Fruit fly (Drosophila melanogaster) whole organism, prepupa: Measurements from ENCODE around the gene IntS4.

Experiments used
- CG10631 ChIP-seq: fragments of 200-800 bp; sonication (Bioruptor generic); optimal IDR thresholded peaks from 2 replicates; lab custom pipeline; 2016; ENCODE audit warnings: missing biosample characterization, missing genetic modification characterization
- CG11294 ChIP-seq: fragments of 200-800 bp; sonication (Bioruptor generic); IDR thresholded peaks from 2 replicates; pipeline ENCODE4 v1.3.6; 2022; ENCODE audit warnings: missing biosample characterization, missing genetic modification characterization
- CG11762 ChIP-seq: fragments of 200-800 bp; sonication (Bioruptor generic); optimal IDR thresholded peaks from 3 replicates; lab custom pipeline; 2016; ENCODE audit warnings: missing biosample characterization, missing genetic modification characterization; ENCODE audit not compliant: insufficient read depth
- CG11902 ChIP-seq: fragments of 200-800 bp; sonication (Bioruptor generic); optimal IDR thresholded peaks from 3 replicates; lab custom pipeline; 2016; ENCODE audit warnings: missing biosample characterization, missing genetic modification characterization
- CG15336 ChIP-seq: fragments of 200-800 bp; sonication (Bioruptor generic); IDR thresholded peaks from 2 replicates; pipeline ENCODE4 v1.3.6; 2022; ENCODE audit warnings: missing biosample characterization, missing genetic modification characterization
- CG1621 ChIP-seq: fragments of 200-800 bp; sonication (Bioruptor generic); optimal IDR thresholded peaks from 3 replicates; lab custom pipeline; 2018; ENCODE audit warnings: missing biosample characterization, mild to moderate bottlenecking, missing genetic modification characterization
- CG31627 ChIP-seq: fragments of 200-800 bp; sonication (Bioruptor generic); optimal IDR thresholded peaks from 3 replicates; lab custom pipeline; 2016; ENCODE audit warnings: missing biosample characterization, missing genetic modification characterization
- CG32006 ChIP-seq: fragments of 200-800 bp; sonication (Bioruptor generic); optimal IDR thresholded peaks from 3 replicates; lab custom pipeline; 2017; ENCODE audit warnings: missing biosample characterization, mild to moderate bottlenecking, missing genetic modification characterization
- CG3919 ChIP-seq: fragments of 200-800 bp; sonication (Bioruptor generic); optimal IDR thresholded peaks from 3 replicates; lab custom pipeline; 2016; ENCODE audit warnings: missing biosample characterization, missing genetic modification characterization
- CG4318 ChIP-seq: fragments of 200-800 bp; sonication (Bioruptor generic); optimal IDR thresholded peaks from 3 replicates; lab custom pipeline; 2017; ENCODE audit warnings: missing biosample characterization, mild to moderate bottlenecking, missing genetic modification characterization
- CG6163 ChIP-seq: fragments of 200-800 bp; sonication (Bioruptor generic); IDR thresholded peaks from 3 replicates; pipeline ENCODE4 v1.3.6; 2022; ENCODE audit warnings: missing biosample characterization, missing genetic modification characterization
- CG6276 ChIP-seq: fragments of 200-800 bp; sonication (Bioruptor generic); optimal IDR thresholded peaks from 2 replicates; lab custom pipeline; 2017; ENCODE audit warnings: missing biosample characterization, mild to moderate bottlenecking, missing genetic modification characterization
- CG6792 ChIP-seq: fragments of 200-800 bp; sonication (Bioruptor generic); optimal IDR thresholded peaks from 3 replicates; lab custom pipeline; 2016; ENCODE audit warnings: missing biosample characterization, missing genetic modification characterization
- CG6808 ChIP-seq: fragments of 200-800 bp; sonication (Bioruptor generic); optimal IDR thresholded peaks from 3 replicates; lab custom pipeline; 2017; ENCODE audit warnings: missing biosample characterization, missing genetic modification characterization, mild to moderate bottlenecking, moderate library complexity, missing genetic modification reagents
- CG7368 ChIP-seq: fragments of 200-800 bp; sonication (Bioruptor generic); optimal IDR thresholded peaks from 3 replicates; lab custom pipeline; 2016; ENCODE audit warnings: missing biosample characterization, missing genetic modification characterization
- CG8119 ChIP-seq: fragments of 200-800 bp; sonication (Bioruptor generic); IDR thresholded peaks from 3 replicates; pipeline ENCODE4 v1.3.6; 2022; ENCODE audit warnings: missing biosample characterization, missing genetic modification characterization
- CG8319 ChIP-seq: fragments of 200-800 bp; sonication (Bioruptor generic); optimal IDR thresholded peaks from 3 replicates; lab custom pipeline; 2016; ENCODE audit warnings: missing biosample characterization, missing genetic modification characterization
- CG9139 ChIP-seq: fragments of 200-800 bp; sonication (Bioruptor generic); optimal IDR thresholded peaks from 3 replicates; lab custom pipeline; 2017; ENCODE audit warnings: missing biosample characterization, mild to moderate bottlenecking, missing genetic modification characterization
- Eip75B ChIP-seq: fragments of 200-800 bp; sonication (Bioruptor generic); optimal IDR thresholded peaks from 3 replicates; lab custom pipeline; 2016; ENCODE audit warnings: missing biosample characterization, missing genetic modification characterization
- Eip78C ChIP-seq: fragments of 200-800 bp; sonication (Bioruptor generic); peaks from one replicate; lab custom pipeline; 2016; ENCODE audit warnings: missing biosample characterization, missing genetic modification characterization
- Eip93F ChIP-seq: fragments of 200-800 bp; sonication (Bioruptor generic); optimal IDR thresholded peaks from 2 replicates; lab custom pipeline; 2016; ENCODE audit warnings: missing biosample characterization, mild to moderate bottlenecking, missing genetic modification characterization
- Ets21C ChIP-seq: fragments of 200-800 bp; sonication (Bioruptor generic); optimal IDR thresholded peaks from 3 replicates; lab custom pipeline; 2016; ENCODE audit warnings: missing biosample characterization, missing genetic modification characterization
- Ets96B ChIP-seq: fragments of 200-800 bp; optimal IDR thresholded peaks from 2 replicates; lab custom pipeline; 2019; ENCODE audit warnings: missing biosample characterization, mild to moderate bottlenecking, missing genetic modification characterization, moderate library complexity
- Gug ChIP-seq: fragments of 200-800 bp; sonication (Bioruptor generic); IDR thresholded peaks from 2 replicates; pipeline ENCODE4 v1.3.6; 2022; ENCODE audit warnings: missing biosample characterization, missing genetic modification characterization
- Hr39 ChIP-seq: fragments of 200-800 bp; sonication (Bioruptor generic); optimal IDR thresholded peaks from 2 replicates; lab custom pipeline; 2016; ENCODE audit warnings: missing biosample characterization, missing genetic modification characterization
- Hr4 ChIP-seq: fragments of 200-800 bp; sonication (Bioruptor generic); optimal IDR thresholded peaks from 3 replicates; lab custom pipeline; 2016; ENCODE audit warnings: missing biosample characterization, missing genetic modification characterization
- Lpt ChIP-seq: fragments of 200-800 bp; sonication (Bioruptor generic); optimal IDR thresholded peaks from 3 replicates; lab custom pipeline; 2016; ENCODE audit warnings: missing biosample characterization, missing genetic modification characterization
- Met ChIP-seq: fragments of 200-800 bp; sonication (Bioruptor generic); optimal IDR thresholded peaks from 3 replicates; lab custom pipeline; 2016; ENCODE audit warnings: missing biosample characterization, missing genetic modification characterization
- OdsH ChIP-seq: fragments of 200-800 bp; sonication (Bioruptor generic); optimal IDR thresholded peaks from 3 replicates; lab custom pipeline; 2016; ENCODE audit warnings: missing biosample characterization, missing genetic modification characterization
- Sox102F ChIP-seq: fragments of 200-800 bp; sonication (Bioruptor generic); optimal IDR thresholded peaks from 2 replicates; lab custom pipeline; 2016; ENCODE audit warnings: missing biosample characterization, mild to moderate bottlenecking, missing genetic modification characterization
- Sox14 ChIP-seq: fragments of 200-800 bp; sonication (Bioruptor generic); optimal IDR thresholded peaks from 3 replicates; lab custom pipeline; 2016; ENCODE audit warnings: missing biosample characterization, missing genetic modification characterization
- acj6 ChIP-seq: fragments of 200-800 bp; sonication (Bioruptor generic); optimal IDR thresholded peaks from 3 replicates; lab custom pipeline; 2016; ENCODE audit warnings: missing biosample characterization, missing genetic modification characterization
- cyc ChIP-seq: fragments of 200-800 bp; sonication (Bioruptor generic); optimal IDR thresholded peaks from 3 replicates; lab custom pipeline; 2016; ENCODE audit warnings: missing biosample characterization, missing genetic modification characterization
- dac ChIP-seq: fragments of 200-800 bp; sonication (Bioruptor generic); optimal IDR thresholded peaks from 2 replicates; lab custom pipeline; 2017; ENCODE audit warnings: missing biosample characterization, mild to moderate bottlenecking, missing genetic modification characterization
- eg ChIP-seq: fragments of 200-800 bp; sonication (Bioruptor generic); IDR thresholded peaks from 3 replicates; pipeline ENCODE4 v1.3.6; 2022; ENCODE audit warnings: missing biosample characterization, missing genetic modification characterization
- esn ChIP-seq: fragments of 200-800 bp; sonication (Bioruptor generic); optimal IDR thresholded peaks from 2 replicates; lab custom pipeline; 2016; ENCODE audit warnings: missing biosample characterization, mild to moderate bottlenecking, missing genetic modification characterization, moderate library complexity
- fd85E ChIP-seq: fragments of 200-800 bp; sonication (Bioruptor generic); optimal IDR thresholded peaks from 3 replicates; lab custom pipeline; 2016; ENCODE audit warnings: missing biosample characterization, missing genetic modification characterization
- lz ChIP-seq: fragments of 200-800 bp; sonication (Bioruptor generic); optimal IDR thresholded peaks from 3 replicates; lab custom pipeline; 2016; ENCODE audit warnings: missing biosample characterization, missing genetic modification characterization
- net ChIP-seq: fragments of 200-800 bp; sonication (Bioruptor generic); optimal IDR thresholded peaks from 3 replicates; lab custom pipeline; 2016; ENCODE audit warnings: missing biosample characterization, missing genetic modification characterization
- salr ChIP-seq, 2 experiments: fragments of 200-800 bp; sonication (Bioruptor generic); optimal IDR thresholded peaks; 3 replicates each; lab custom pipeline; 2016 to 2018; ENCODE audit warnings: missing biosample characterization in 2 of 2, missing genetic modification characterization in 2 of 2, mild to moderate bottlenecking in 1 of 2
- spab ChIP-seq: fragments of 200-800 bp; sonication (Bioruptor generic); optimal IDR thresholded peaks from 2 replicates; lab custom pipeline; 2017; ENCODE audit warnings: missing biosample characterization, mild to moderate bottlenecking, missing genetic modification characterization, missing genetic modification reagents
- ss ChIP-seq, 2 experiments: fragments of 200-800 bp; sonication (Bioruptor generic); optimal IDR thresholded peaks; 2 replicates in 1 of 2; 3 replicates in 1 of 2; lab custom pipeline; 2017 to 2018; ENCODE audit warnings: mild to moderate bottlenecking in 2 of 2, missing biosample characterization in 2 of 2, missing genetic modification characterization in 2 of 2, moderate library complexity in 1 of 2
- svp ChIP-seq: fragments of 200-800 bp; sonication (Bioruptor generic); peaks from one replicate; lab custom pipeline; 2016; ENCODE audit warnings: missing biosample characterization, missing genetic modification characterization
- topi ChIP-seq: fragments of 200-800 bp; sonication (Bioruptor generic); optimal IDR thresholded peaks from 3 replicates; lab custom pipeline; 2016; ENCODE audit warnings: missing biosample characterization, missing genetic modification characterization
- vri ChIP-seq: fragments of 200-800 bp; sonication (Bioruptor generic); optimal IDR thresholded peaks from 3 replicates; lab custom pipeline; 2016; ENCODE audit warnings: missing biosample characterization, mild to moderate bottlenecking, missing genetic modification characterization

Gene IntS4

DNA sequence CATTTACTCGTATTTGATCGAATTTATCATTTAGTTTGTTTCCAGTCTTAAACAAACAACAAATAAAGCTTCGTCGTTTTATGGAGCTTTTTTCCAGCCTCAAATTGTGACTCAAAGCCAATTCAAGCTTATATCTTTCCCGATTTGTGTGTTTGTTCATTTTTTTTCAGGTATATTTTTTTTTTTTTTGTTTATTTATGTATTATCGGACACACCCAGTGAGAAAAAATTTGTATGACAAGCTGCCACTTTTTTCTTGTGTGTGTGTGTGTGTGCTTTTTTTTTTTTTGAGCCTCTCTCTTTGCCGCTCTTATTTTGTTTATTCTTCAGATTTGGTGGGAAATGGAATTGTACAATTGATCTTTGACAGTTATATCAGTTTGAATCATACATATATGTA is 36.1 kb downstream of the IntS4 start (continued):
- TF ChIP-seq salr (GFP tag; optimal IDR thresholded peaks at IDR 0.05; lab: Kevin White, UChicago) (no peak), Eip75B (GFP tag; lab: Kevin White, UChicago) (no peak), Gug (GFP tag; lab: Robert Waterston, UW) (no peak), CG11762 (GFP tag; lab: Kevin White, UChicago) (no peak)

dm6 chrX:8521492-8521891 is 37.1 kb downstream of the IntS4 start:
- TF ChIP-seq CG6792 (no peak), Met (GFP tag; lab: Kevin White, UChicago) (no peak), cyc (no peak), CG6163 (GFP tag; lab: Robert Waterston, UW) (peak; percentile 28; the same call in 1 of the 3 replicates), eg (GFP tag; lab: Robert Waterston, UW) (peak; percentile 67; the same call in 2 of the 3 replicates), CG32006 (GFP tag; lab: Kevin White, UChicago) (peak; percentile 71), Eip75B (GFP tag; lab: Kevin White, UChicago) (no peak), OdsH (peak; percentile 13), CG11902 (GFP tag; lab: Kevin White, UChicago) (no peak), salr (GFP tag; optimal IDR thresholded peaks at IDR 0.05; lab: Kevin White, UChicago) (peak in 1 of 2 experiments; percentile 10), topi (GFP tag; lab: Kevin White, UChicago) (no peak), CG10631 (GFP tag; lab: Kevin White, UChicago) (no peak), CG8119 (GFP tag; lab: Robert Waterston, UW) (peak; percentile 71), Lpt (GFP tag; lab: Kevin White, UChicago) (peak; percentile 52), net (GFP tag; lab: Kevin White, UChicago) (no peak), Eip93F (no peak), CG15336 (GFP tag; lab: Robert Waterston, UW) (peak; percentile 72), Eip78C (peak; percentile 62), dac (GFP tag; lab: Kevin White, UChicago) (peak; percentile 10), lz (GFP tag; lab: Kevin White, UChicago) (no peak), acj6 (GFP tag; lab: Kevin White, UChicago) (peak; percentile 16), CG11294 (GFP tag; lab: Robert Waterston, UW) (0 out of 2 replicates have a peak, but pooled peaks have one; percentile 13), Sox102F (no peak), Hr4 (peak; percentile 66), CG9139 (no peak), Gug (GFP tag; lab: Robert Waterston, UW) (peak; percentile 52), fd85E (no peak), CG8319 (GFP tag; lab: Kevin White, UChicago) (no peak), CG4318 (peak; percentile 38), CG6276 (GFP tag; lab: Kevin White, UChicago) (peak; percentile 67), Sox14 (GFP tag; lab: Kevin White, UChicago) (no peak), esn (GFP tag; lab: Kevin White, UChicago) (no peak)

dm6 chrX:8520517-8520916 is 38.1 kb downstream of the IntS4 start:
- TF ChIP-seq CG1621 (tag; lab: Kevin White, UChicago) (no peak), vri (GFP tag; lab: Kevin White, UChicago) (peak; percentile 28)

dm6 chrX:8518025-8518661 is 40.4 kb downstream of the IntS4 start:
- TF ChIP-seq Gug (GFP tag; lab: Robert Waterston, UW) = no peak
- TF ChIP-seq Eip75B (GFP tag; lab: Kevin White, UChicago) = no peak
- peak; percentile 75 for TF ChIP-seq Eip78C
- TF ChIP-seq CG31627 (GFP tag; lab: Kevin White, UChicago) = no peak
- no peak for TF ChIP-seq Hr39 (GFP tag; lab: Kevin White, UChicago)
- TF ChIP-seq CG3919 (GFP tag; lab: Kevin White, UChicago) = no peak
- no peak for TF ChIP-seq topi (GFP tag; lab: Kevin White, UChicago)
- TF ChIP-seq CG7368 (GFP tag; lab: Kevin White, UChicago) = no peak
- TF ChIP-seq CG9139 = peak; percentile 45
- peak; percentile 20; the same call in 1 of the 3 replicates for TF ChIP-seq CG6163 (GFP tag; lab: Robert Waterston, UW)
- TF ChIP-seq ss (GFP tag; optimal IDR thresholded peaks at IDR 0.05; lab: Kevin White, UChicago) = peak; percentile 59 to 74
- TF ChIP-seq Lpt (GFP tag; lab: Kevin White, UChicago) = no peak
- no peak for TF ChIP-seq acj6 (GFP tag; lab: Kevin White, UChicago)
- peak; percentile 27 for TF ChIP-seq spab (GFP tag; lab: Kevin White, UChicago)
- no peak for TF ChIP-seq svp (GFP tag; lab: Kevin White, UChicago)
- peak; percentile 22; the same call in 1 of the 3 replicates for TF ChIP-seq CG8119 (GFP tag; lab: Robert Waterston, UW)
- TF ChIP-seq CG6808 (GFP tag; lab: Kevin White, UChicago) = peak; percentile 47
- no peak for TF ChIP-seq Ets21C (GFP tag; lab: Kevin White, UChicago)
- no peak for TF ChIP-seq Sox102F
- TF ChIP-seq Ets96B = peak; percentile 13
- peak; percentile 45; the same call in 1 of the 3 replicates for TF ChIP-seq eg (GFP tag; lab: Robert Waterston, UW)
- TF ChIP-seq CG8319 (GFP tag; lab: Kevin White, UChicago) = no peak
